Worm (Caenorhabditis elegans) whole organism, L1 larva: ENCODE results near the gene fic-1.
A peak's percentile ranks its signal among the peaks of the same experiment; 100 is the strongest.

ENCODE experiments used
- C04F5.9 ChIP-seq: sonication (generic microtip); optimal IDR thresholded peaks from 2 replicates; lab custom pipeline; 2016; ENCODE audit warnings: missing genetic modification characterization, missing compliant biosample characterization
- F16B12.6 ChIP-seq: fragments of 150-350 bp; optimal IDR thresholded peaks from 2 replicates; lab custom pipeline; 2014; ENCODE audit warnings: missing biosample characterization, missing genetic modification characterization
- Y116A8C.19 ChIP-seq: sonication (generic microtip); optimal IDR thresholded peaks from 2 replicates; lab custom pipeline; 2016; ENCODE audit warnings: missing compliant biosample characterization, missing genetic modification characterization, borderline replicate concordance
- aha-1 ChIP-seq: fragments of 150-350 bp; optimal IDR thresholded peaks from 2 replicates; lab custom pipeline; 2014; ENCODE audit warnings: missing biosample characterization, missing genetic modification characterization
- alr-1 ChIP-seq: fragments of 200-800 bp; sonication (Bioruptor generic); optimal IDR thresholded peaks from 2 replicates; lab custom pipeline; 2018; ENCODE audit warnings: borderline replicate concordance, mild to moderate bottlenecking, missing genetic modification characterization, missing compliant biosample characterization
- aly-2 ChIP-seq: fragments of 150-350 bp; optimal IDR thresholded peaks from 2 replicates; lab custom pipeline; 2014; ENCODE audit warnings: missing biosample characterization, missing genetic modification characterization
- ama-1 ChIP-seq: fragments of 150-350 bp; optimal IDR thresholded peaks from 2 replicates; lab custom pipeline; 2014
- blmp-1 ChIP-seq: fragments of 150-350 bp; optimal IDR thresholded peaks from 2 replicates; lab custom pipeline; 2014; ENCODE audit warnings: missing biosample characterization, missing genetic modification characterization
- ceh-63 ChIP-seq: fragments of 200-800 bp; sonication (Bioruptor generic); optimal IDR thresholded peaks from 2 replicates; lab custom pipeline; 2018; ENCODE audit warnings: mild to moderate bottlenecking, missing genetic modification characterization, missing compliant biosample characterization
- ceh-90 ChIP-seq: sonication (generic microtip); optimal IDR thresholded peaks from 2 replicates; lab custom pipeline; 2016; ENCODE audit warnings: missing genetic modification characterization, missing compliant biosample characterization
- dsc-1 ChIP-seq: sonication (generic microtip); optimal IDR thresholded peaks from 2 replicates; lab custom pipeline; 2016; ENCODE audit warnings: mild to moderate bottlenecking, missing genetic modification characterization, missing compliant biosample characterization
- efl-1 ChIP-seq, 4 experiments: fragments of 150-350 bp; optimal IDR thresholded peaks in 3 of 4; peaks in 1 of 4; 1 replicate in 1 of 4; 2 replicates in 3 of 4; lab custom pipeline; 2014; ENCODE audit warnings: missing biosample characterization in 2 of 4, missing genetic modification characterization in 2 of 4, missing genetic modification reagents in 2 of 4
- efl-3 ChIP-seq: fragments of 200-800 bp; sonication (Bioruptor generic); optimal IDR thresholded peaks from 2 replicates; lab custom pipeline; 2018; ENCODE audit warnings: mild to moderate bottlenecking, missing genetic modification characterization, missing compliant biosample characterization
- elt-2 ChIP-seq: sonication (generic microtip); optimal IDR thresholded peaks from 2 replicates; lab custom pipeline; 2016; ENCODE audit warnings: missing genetic modification characterization, mild to moderate bottlenecking, inconsistent platforms, missing compliant biosample characterization, missing genetic modification reagents
- elt-3 ChIP-seq, 6 experiments: fragments of 150-350 bp in 1 of 6; sonication (generic microtip); optimal IDR thresholded peaks; 2 replicates each; lab custom pipeline; 2017 to 2018; ENCODE audit warnings: missing biosample characterization in 6 of 6, missing genetic modification characterization in 6 of 6, inconsistent platforms in 1 of 6
- fkh-10 ChIP-seq: sonication (generic microtip); optimal IDR thresholded peaks from 2 replicates; lab custom pipeline; 2017; ENCODE audit warnings: missing biosample characterization, missing genetic modification reagents, missing genetic modification characterization
- fos-1 ChIP-seq: fragments of 150-350 bp; optimal IDR thresholded peaks from 2 replicates; lab custom pipeline; 2014; ENCODE audit warnings: missing biosample characterization, missing genetic modification characterization
- grh-1 ChIP-seq: fragments of 200-800 bp; sonication (Bioruptor generic); IDR thresholded peaks from 2 replicates; pipeline ENCODE4 v1.3.6; 2022; ENCODE audit warnings: missing genetic modification reagents, missing genetic modification characterization, missing compliant biosample characterization
- hlh-17 ChIP-seq: fragments of 200-800 bp; sonication (Bioruptor generic); optimal IDR thresholded peaks from 2 replicates; lab custom pipeline; 2018; ENCODE audit warnings: missing genetic modification characterization, mild to moderate bottlenecking, missing compliant biosample characterization, moderate library complexity, borderline replicate concordance
- irx-1 ChIP-seq: sonication (generic microtip); optimal IDR thresholded peaks from 2 replicates; lab custom pipeline; 2016; ENCODE audit warnings: missing genetic modification characterization, missing compliant biosample characterization
- isw-1 ChIP-seq: fragments of 200-800 bp; sonication (Bioruptor generic); IDR thresholded peaks from 2 replicates; pipeline ENCODE4 v1.3.6; 2022; ENCODE audit warnings: missing genetic modification characterization, missing compliant biosample characterization
- jun-1 ChIP-seq: fragments of 150-350 bp; optimal IDR thresholded peaks from 2 replicates; lab custom pipeline; 2014; ENCODE audit warnings: missing biosample characterization, missing genetic modification reagents, missing genetic modification characterization
- lin-13 ChIP-seq: fragments of 150-350 bp; optimal IDR thresholded peaks from 2 replicates; lab custom pipeline; 2014; ENCODE audit warnings: missing biosample characterization, missing genetic modification reagents, missing genetic modification characterization
- lin-14 ChIP-seq: fragments of 200-800 bp; sonication (Bioruptor generic); optimal IDR thresholded peaks from 2 replicates; lab custom pipeline; 2018; ENCODE audit warnings: mild to moderate bottlenecking, missing genetic modification characterization, moderate library complexity, missing compliant biosample characterization
- lin-35 ChIP-seq, 2 experiments: fragments of 150-350 bp; optimal IDR thresholded peaks; 2 replicates each; lab custom pipeline; 2014; ENCODE audit warnings: missing biosample characterization in 2 of 2, missing genetic modification characterization in 2 of 2, missing genetic modification reagents in 2 of 2
- lin-39 ChIP-seq: fragments of 150-350 bp; optimal IDR thresholded peaks from 2 replicates; lab custom pipeline; 2014; ENCODE audit warnings: missing biosample characterization, missing genetic modification reagents, missing genetic modification characterization
- lsy-2 ChIP-seq, 2 experiments: fragments of 150-350 bp; optimal IDR thresholded peaks; 2 replicates each; lab custom pipeline; 2014; ENCODE audit warnings: missing biosample characterization in 2 of 2, missing genetic modification characterization in 2 of 2
- mep-1 ChIP-seq: fragments of 150-350 bp; optimal IDR thresholded peaks from 2 replicates; lab custom pipeline; 2014; ENCODE audit warnings: missing biosample characterization, missing genetic modification characterization
- nhr-20 ChIP-seq: sonication (generic microtip); optimal IDR thresholded peaks from 2 replicates; lab custom pipeline; 2016; ENCODE audit warnings: mild to moderate bottlenecking, missing genetic modification characterization, missing compliant biosample characterization
- nhr-71 ChIP-seq: sonication (generic microtip); optimal IDR thresholded peaks from 2 replicates; lab custom pipeline; 2016; ENCODE audit warnings: mild to moderate bottlenecking, missing genetic modification characterization, moderate library complexity, missing compliant biosample characterization
- nhr-76 ChIP-seq: sonication (generic microtip); optimal IDR thresholded peaks from 2 replicates; lab custom pipeline; 2017; ENCODE audit warnings: missing biosample characterization, missing genetic modification characterization
- nhr-90 ChIP-seq: sonication (generic microtip); optimal IDR thresholded peaks from 2 replicates; lab custom pipeline; 2016; ENCODE audit warnings: mild to moderate bottlenecking, missing genetic modification characterization, missing compliant biosample characterization; ENCODE audit not compliant: poor library complexity
- pax-3 ChIP-seq: fragments of 200-800 bp; sonication (Bioruptor generic); optimal IDR thresholded peaks from 2 replicates; lab custom pipeline; 2018; ENCODE audit warnings: mild to moderate bottlenecking, missing genetic modification characterization, moderate library complexity, missing compliant biosample characterization
- pqm-1 ChIP-seq: sonication (generic microtip); optimal IDR thresholded peaks from 3 replicates; lab custom pipeline; 2017; ENCODE audit warnings: missing biosample characterization, missing genetic modification characterization
- sptf-1 ChIP-seq: fragments of 150-350 bp; optimal IDR thresholded peaks from 2 replicates; lab custom pipeline; 2014; ENCODE audit warnings: missing biosample characterization, missing genetic modification characterization
- swsn-7 ChIP-seq: sonication (generic microtip); optimal IDR thresholded peaks from 2 replicates; lab custom pipeline; 2016; ENCODE audit warnings: missing genetic modification characterization, missing compliant biosample characterization
- tbx-2 ChIP-seq: sonication (generic microtip); optimal IDR thresholded peaks from 2 replicates; lab custom pipeline; 2016; ENCODE audit warnings: missing genetic modification characterization, missing compliant biosample characterization
- tlp-1 ChIP-seq: fragments of 150-350 bp; optimal IDR thresholded peaks from 2 replicates; lab custom pipeline; 2014; ENCODE audit warnings: missing biosample characterization, missing genetic modification characterization
- unc-130 ChIP-seq: fragments of 150-350 bp; optimal IDR thresholded peaks from 2 replicates; lab custom pipeline; 2017; ENCODE audit warnings: missing biosample characterization, missing genetic modification characterization, inconsistent platforms
- unc-86 ChIP-seq: sonication (generic microtip); optimal IDR thresholded peaks from 2 replicates; lab custom pipeline; 2016; ENCODE audit warnings: missing genetic modification characterization, missing compliant biosample characterization
- unc-98 ChIP-seq: fragments of 200-800 bp; sonication (Bioruptor generic); IDR thresholded peaks from 2 replicates; pipeline ENCODE4 v1.3.6; 2022; ENCODE audit warnings: missing genetic modification characterization, missing compliant biosample characterization
- vab-15 ChIP-seq: sonication (generic microtip); optimal IDR thresholded peaks from 2 replicates; lab custom pipeline; 2017; ENCODE audit warnings: missing genotype, mild to moderate bottlenecking, missing genetic modification characterization, missing compliant biosample characterization
- zag-1 ChIP-seq: fragments of 150-350 bp; optimal IDR thresholded peaks from 2 replicates; lab custom pipeline; 2014; ENCODE audit warnings: missing biosample characterization, missing genetic modification characterization
- ztf-11 ChIP-seq, 2 experiments: sonication (generic microtip); optimal IDR thresholded peaks; 2 replicates each; lab custom pipeline; 2016 to 2017; ENCODE audit warnings: missing genetic modification characterization in 2 of 2, missing biosample characterization in 1 of 2, missing compliant biosample characterization in 1 of 2
- ztf-4 ChIP-seq: fragments of 150-350 bp; optimal IDR thresholded peaks from 2 replicates; lab custom pipeline; 2014; ENCODE audit warnings: missing biosample characterization, missing genetic modification characterization

fic-1 gene

DNA sequence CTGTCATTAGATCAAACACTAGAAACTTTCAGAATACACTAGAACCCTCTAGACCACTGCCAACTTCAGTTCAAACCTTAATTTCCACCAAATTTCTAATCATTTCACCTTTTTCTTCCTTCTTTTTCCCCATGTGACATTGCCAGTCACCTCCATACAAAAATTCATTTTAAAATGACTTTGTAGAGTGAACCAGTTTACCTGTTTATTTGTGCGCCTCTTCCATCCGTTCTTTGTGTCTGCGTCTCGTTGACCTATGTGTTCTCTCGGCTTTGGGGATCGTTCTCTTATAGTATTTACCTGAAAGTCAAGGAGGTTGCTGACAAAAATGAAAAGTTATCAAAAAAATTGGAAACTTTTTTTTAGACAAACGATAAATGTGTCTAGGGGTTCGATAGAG, 43.4 kb downstream of the fic-1 start (continued):
- TF ChIP-seq unc-98 (GFP tag; lab: Robert Waterston, UW) (no peak), ceh-63 (no peak), lsy-2 (tag; optimal IDR thresholded peaks at IDR 0.05; lab: Kevin White, UChicago) (no peak), aha-1 (no peak), grh-1 (GFP tag; lab: Robert Waterston, UW) (0 out of 2 replicates have a peak, but pooled peaks have one; percentile 23), ztf-11 (tag; optimal IDR thresholded peaks at IDR 0.05; lab: Kevin White, UChicago) (no peak), elt-3 (tag; optimal IDR thresholded peaks at IDR 0.05; lab: Kevin White, UChicago) (no peak), ztf-4 (no peak), alr-1 (tag; lab: Kevin White, UChicago) (no peak), mep-1 (peak; percentile 6), nhr-71 (no peak), zag-1 (tag; lab: Kevin White, UChicago) (no peak), dsc-1 (tag; lab: Kevin White, UChicago) (no peak), hlh-17 (GFP tag; lab: Kevin White, UChicago) (no peak), ama-1 (no peak), blmp-1 (tag; lab: Kevin White, UChicago) (peak; percentile 20), sptf-1 (tag; lab: Kevin White, UChicago) (no peak), aly-2 (tag; lab: Kevin White, UChicago) (no peak), isw-1 (GFP tag; lab: Robert Waterston, UW) (no peak), irx-1 (no peak), Y116A8C.19 (tag; lab: Kevin White, UChicago) (no peak), nhr-90 (tag; lab: Kevin White, UChicago) (no peak), lin-13 (GFP tag; lab: Kevin White, UChicago) (no peak), pqm-1 (no peak), unc-86 (tag; lab: Kevin White, UChicago) (no peak), ceh-90 (tag; lab: Kevin White, UChicago) (no peak), nhr-20 (peak; percentile 14), tlp-1 (tag; lab: Kevin White, UChicago) (no peak), fkh-10 (no peak), nhr-76 (tag; lab: Kevin White, UChicago) (no peak), vab-15 (tag; lab: Kevin White, UChicago) (no peak), lin-35 (GFP tag; optimal IDR thresholded peaks at IDR 0.05; lab: Kevin White, UChicago) (peak in 1 of 2 experiments; percentile 49), F16B12.6 (no peak), tbx-2 (tag; lab: Kevin White, UChicago) (no peak), C04F5.9 (tag; lab: Kevin White, UChicago) (no peak), lin-14 (GFP tag; lab: Kevin White, UChicago) (peak; percentile 62), swsn-7 (tag; lab: Kevin White, UChicago) (no peak), lin-39 (tag; lab: Kevin White, UChicago) (no peak), jun-1 (no peak), efl-1 (optimal IDR thresholded peaks at IDR 0.05; lab: Kevin White, UChicago) (no peak), efl-1 (GFP tag; optimal IDR thresholded peaks at IDR 0.05 in 1 of 2; lab: Kevin White, UChicago) (peak in 1 of 2 experiments; percentile 2), unc-130 (tag; lab: Kevin White, UChicago) (no peak), fos-1 (tag; lab: Kevin White, UChicago) (no peak), efl-3 (no peak), pax-3 (tag; lab: Kevin White, UChicago) (no peak), elt-2 (tag; lab: Kevin White, UChicago) (no peak)
